Worm (Caenorhabditis elegans) whole organism, L4 larva: Measurements from ENCODE around the gene oef-1.

Experiments used
- D1046.2 ChIP-seq: fragments of 200-800 bp; sonication (Bioruptor generic); IDR thresholded peaks from 2 replicates; pipeline ENCODE4 v1.3.6; 2022; ENCODE audit warnings: missing genetic modification characterization, missing compliant biosample characterization
- F26F4.8 ChIP-seq: fragments of 200-800 bp; sonication (Bioruptor generic); conservative IDR thresholded peaks from 2 replicates; pipeline ENCODE4 v1.3.6; 2022; ENCODE audit warnings: missing genetic modification characterization, missing compliant biosample characterization
- F49E8.2 ChIP-seq: sonication (generic microtip); optimal IDR thresholded peaks from 2 replicates; lab custom pipeline; 2016; ENCODE audit warnings: missing compliant biosample characterization, mild to moderate bottlenecking, missing genetic modification characterization, borderline replicate concordance
- R02D3.7 ChIP-seq: fragments of 150-350 bp; sonication (generic microtip); optimal IDR thresholded peaks from 3 replicates; lab custom pipeline; 2014; ENCODE audit warnings: missing biosample characterization, missing genetic modification characterization
- Y48G9A.11 ChIP-seq: fragments of 200-800 bp; sonication (Bioruptor generic); IDR thresholded peaks from 2 replicates; pipeline ENCODE4 v1.3.6; 2022; ENCODE audit warnings: missing genetic modification reagents, missing genetic modification characterization, missing compliant biosample characterization
- ZK337.2 ChIP-seq: fragments of 200-800 bp; sonication (Bioruptor generic); IDR thresholded peaks from 2 replicates; pipeline ENCODE4 v1.3.6; 2022; ENCODE audit warnings: missing genetic modification reagents, missing genetic modification characterization, missing compliant biosample characterization
- ZK546.5 ChIP-seq, 2 experiments: sonication (generic microtip); optimal IDR thresholded peaks; 2 replicates each; lab custom pipeline; 2017; ENCODE audit warnings: missing biosample characterization in 2 of 2, missing genetic modification characterization in 2 of 2
- aha-1 ChIP-seq: fragments of 150-350 bp; peaks from one replicate; lab custom pipeline; 2014; ENCODE audit warnings: missing biosample characterization, missing genetic modification characterization
- aly-2 ChIP-seq: sonication (generic microtip); optimal IDR thresholded peaks from 2 replicates; lab custom pipeline; 2018; ENCODE audit warnings: missing biosample characterization, missing genetic modification characterization
- arid-1 ChIP-seq: fragments of 200-800 bp; sonication (Bioruptor generic); conservative IDR thresholded peaks from 2 replicates; pipeline ENCODE4 v1.3.6; 2022; ENCODE audit warnings: missing genetic modification reagents, missing genetic modification characterization, missing compliant biosample characterization
- ceh-44 ChIP-seq: fragments of 200-800 bp; sonication (Bioruptor generic); IDR thresholded peaks from 2 replicates; pipeline ENCODE4 v1.3.6; 2022; ENCODE audit warnings: missing genetic modification reagents, missing genetic modification characterization, missing compliant biosample characterization
- ces-1 ChIP-seq: fragments of 150-350 bp; sonication (generic microtip); optimal IDR thresholded peaks from 4 replicates; lab custom pipeline; 2014; ENCODE audit warnings: missing biosample characterization, missing genetic modification reagents, missing genetic modification characterization
- daf-16 ChIP-seq, 3 experiments: sonication (generic microtip); optimal IDR thresholded peaks; 2 replicates each; lab custom pipeline; 2016 to 2017; ENCODE audit warnings: missing genetic modification characterization in 3 of 3, missing genetic modification reagents in 3 of 3, mild to moderate bottlenecking in 2 of 3, missing compliant biosample characterization in 2 of 3, missing biosample characterization in 1 of 3, moderate library complexity in 1 of 3
- daf-19 ChIP-seq: fragments of 200-800 bp; sonication (Bioruptor generic); conservative IDR thresholded peaks from 2 replicates; pipeline ENCODE4 v1.3.6; 2022; ENCODE audit warnings: missing genetic modification characterization, missing compliant biosample characterization
- dmd-6 ChIP-seq: fragments of 200-800 bp; sonication (Bioruptor generic); IDR thresholded peaks from 2 replicates; pipeline ENCODE4 v1.3.6; 2022; ENCODE audit warnings: missing genetic modification reagents, missing genetic modification characterization, missing compliant biosample characterization
- dmd-8 ChIP-seq: fragments of 200-800 bp; sonication (Bioruptor generic); IDR thresholded peaks from 2 replicates; pipeline ENCODE4 v1.3.6; 2022; ENCODE audit warnings: missing genetic modification characterization, missing compliant biosample characterization
- dpl-1 ChIP-seq: fragments of 150-350 bp; optimal IDR thresholded peaks from 2 replicates; lab custom pipeline; 2014; ENCODE audit warnings: missing biosample characterization, missing genetic modification reagents, missing genetic modification characterization
- dve-1 ChIP-seq: sonication (generic microtip); optimal IDR thresholded peaks from 2 replicates; lab custom pipeline; 2017; ENCODE audit warnings: antibody characterized with exemption, mild to moderate bottlenecking, missing genetic modification characterization, missing compliant biosample characterization; ENCODE audit not compliant: insufficient read depth
- egl-27 ChIP-seq: sonication (generic microtip); optimal IDR thresholded peaks from 3 replicates; lab custom pipeline; 2017; ENCODE audit warnings: missing biosample characterization, missing genetic modification reagents, missing genetic modification characterization
- fkh-10 ChIP-seq: fragments of 150-350 bp; optimal IDR thresholded peaks from 2 replicates; lab custom pipeline; 2014; ENCODE audit warnings: missing biosample characterization, missing genetic modification reagents, missing genetic modification characterization
- fos-1 ChIP-seq: fragments of 150-350 bp; optimal IDR thresholded peaks from 2 replicates; lab custom pipeline; 2014; ENCODE audit warnings: missing biosample characterization, missing genetic modification characterization
- hif-1 ChIP-seq, 2 experiments: sonication (generic microtip); optimal IDR thresholded peaks; 2 replicates each; lab custom pipeline; 2016 to 2017; ENCODE audit warnings: missing compliant biosample characterization in 2 of 2, missing genetic modification characterization in 2 of 2, missing genetic modification reagents in 2 of 2, missing genotype in 2 of 2, mild to moderate bottlenecking in 1 of 2
- hlh-30 ChIP-seq: sonication (generic microtip); optimal IDR thresholded peaks from 2 replicates; lab custom pipeline; 2017; ENCODE audit warnings: antibody characterized with exemption, mild to moderate bottlenecking, missing genetic modification characterization, missing compliant biosample characterization; ENCODE audit not compliant: insufficient read depth
- lin-13 ChIP-seq: fragments of 150-350 bp; optimal IDR thresholded peaks from 2 replicates; lab custom pipeline; 2014; ENCODE audit warnings: missing biosample characterization, missing genetic modification reagents, missing genetic modification characterization
- lin-38 ChIP-seq: fragments of 200-800 bp; sonication (Bioruptor generic); IDR thresholded peaks from 2 replicates; pipeline ENCODE4 v1.3.6; 2022; ENCODE audit warnings: missing genetic modification reagents, missing genetic modification characterization, missing compliant biosample characterization
- lin-39 ChIP-seq: fragments of 150-350 bp; optimal IDR thresholded peaks from 2 replicates; lab custom pipeline; 2014; ENCODE audit warnings: missing biosample characterization, missing genetic modification reagents, missing genetic modification characterization
- lir-3 ChIP-seq: sonication (generic microtip); optimal IDR thresholded peaks from 2 replicates; lab custom pipeline; 2016; ENCODE audit warnings: mild to moderate bottlenecking, missing genetic modification characterization, missing compliant biosample characterization
- madf-5 ChIP-seq, 2 experiments: fragments of 200-800 bp; sonication (Bioruptor generic); IDR thresholded peaks; 2 replicates each; pipeline ENCODE4 v1.3.6; 2022; ENCODE audit warnings: missing compliant biosample characterization in 2 of 2, missing genetic modification characterization in 2 of 2
- mxl-3 ChIP-seq: fragments of 200-800 bp; sonication (Bioruptor generic); optimal IDR thresholded peaks from 2 replicates; lab custom pipeline; 2018; ENCODE audit warnings: mild to moderate bottlenecking, missing genetic modification characterization, missing compliant biosample characterization
- nhr-10 ChIP-seq: fragments of 150-350 bp; optimal IDR thresholded peaks from 2 replicates; lab custom pipeline; 2014; ENCODE audit warnings: missing biosample characterization, missing genetic modification characterization
- nhr-102 ChIP-seq: sonication (generic microtip); optimal IDR thresholded peaks from 2 replicates; lab custom pipeline; 2016; ENCODE audit warnings: mild to moderate bottlenecking, missing genetic modification characterization, moderate library complexity, missing compliant biosample characterization
- nhr-11 ChIP-seq: fragments of 150-350 bp; optimal IDR thresholded peaks from 2 replicates; lab custom pipeline; 2014; ENCODE audit warnings: missing biosample characterization, missing genetic modification characterization
- nhr-111 ChIP-seq: fragments of 200-800 bp; sonication (Bioruptor generic); optimal IDR thresholded peaks from 2 replicates; lab custom pipeline; 2018; ENCODE audit warnings: mild to moderate bottlenecking, missing genetic modification characterization, missing compliant biosample characterization
- nhr-25 ChIP-seq: sonication (generic microtip); optimal IDR thresholded peaks from 2 replicates; lab custom pipeline; 2017; ENCODE audit warnings: missing genetic modification characterization, mild to moderate bottlenecking, missing compliant biosample characterization, antibody characterized with exemption, moderate library complexity, borderline replicate concordance; ENCODE audit not compliant: insufficient read depth
- nhr-28 ChIP-seq: fragments of 150-350 bp; optimal IDR thresholded peaks from 2 replicates; lab custom pipeline; 2014; ENCODE audit warnings: missing biosample characterization, missing genetic modification characterization
- nhr-41 ChIP-seq: fragments of 200-800 bp; sonication (Bioruptor generic); IDR thresholded peaks from 2 replicates; pipeline ENCODE4 v1.3.6; 2022; ENCODE audit warnings: missing genetic modification reagents, missing genetic modification characterization, missing compliant biosample characterization
- nhr-77 ChIP-seq: fragments of 150-350 bp; optimal IDR thresholded peaks from 2 replicates; lab custom pipeline; 2014; ENCODE audit warnings: missing biosample characterization, missing genetic modification characterization
- rbr-2 ChIP-seq: sonication (generic microtip); optimal IDR thresholded peaks from 2 replicates; lab custom pipeline; 2016; ENCODE audit warnings: missing genotype, missing genetic modification characterization, missing compliant biosample characterization
- snpc-1.2 ChIP-seq: fragments of 200-800 bp; sonication (Bioruptor generic); IDR thresholded peaks from 2 replicates; pipeline ENCODE4 v1.3.6; 2022; ENCODE audit warnings: missing genetic modification reagents, missing genetic modification characterization, missing compliant biosample characterization
- snpc-4 ChIP-seq: fragments of 150-350 bp; optimal IDR thresholded peaks from 2 replicates; lab custom pipeline; 2014; ENCODE audit warnings: missing biosample characterization, missing genetic modification characterization
- tag-97 ChIP-seq: fragments of 200-800 bp; sonication (Bioruptor generic); IDR thresholded peaks from 2 replicates; pipeline ENCODE4 v1.3.6; 2022; ENCODE audit warnings: missing genetic modification characterization, missing compliant biosample characterization
- tra-1 ChIP-seq: fragments of 200-800 bp; sonication (Bioruptor generic); IDR thresholded peaks from 2 replicates; pipeline ENCODE4 v1.3.6; 2022; ENCODE audit warnings: missing genetic modification reagents, missing genetic modification characterization, missing compliant biosample characterization
- unc-130 ChIP-seq: sonication (generic microtip); optimal IDR thresholded peaks from 2 replicates; lab custom pipeline; 2016; ENCODE audit warnings: missing genetic modification reagents, missing genetic modification characterization, missing compliant biosample characterization
- vab-7 ChIP-seq: fragments of 200-800 bp; sonication (Bioruptor generic); IDR thresholded peaks from 2 replicates; pipeline ENCODE4 v1.3.6; 2022; ENCODE audit warnings: missing genetic modification reagents, missing genetic modification characterization, missing compliant biosample characterization
- zip-11 ChIP-seq: fragments of 200-800 bp; sonication (Bioruptor generic); IDR thresholded peaks from 2 replicates; pipeline ENCODE4 v1.3.6; 2022; ENCODE audit warnings: missing genetic modification characterization, missing compliant biosample characterization
- ztf-11 ChIP-seq: fragments of 150-350 bp; optimal IDR thresholded peaks from 2 replicates; lab custom pipeline; 2014; ENCODE audit warnings: missing biosample characterization, missing genetic modification characterization
- ztf-7 ChIP-seq: fragments of 150-350 bp; optimal IDR thresholded peaks from 2 replicates; lab custom pipeline; 2014; ENCODE audit warnings: missing biosample characterization, missing genetic modification characterization

Gene oef-1

DNA sequence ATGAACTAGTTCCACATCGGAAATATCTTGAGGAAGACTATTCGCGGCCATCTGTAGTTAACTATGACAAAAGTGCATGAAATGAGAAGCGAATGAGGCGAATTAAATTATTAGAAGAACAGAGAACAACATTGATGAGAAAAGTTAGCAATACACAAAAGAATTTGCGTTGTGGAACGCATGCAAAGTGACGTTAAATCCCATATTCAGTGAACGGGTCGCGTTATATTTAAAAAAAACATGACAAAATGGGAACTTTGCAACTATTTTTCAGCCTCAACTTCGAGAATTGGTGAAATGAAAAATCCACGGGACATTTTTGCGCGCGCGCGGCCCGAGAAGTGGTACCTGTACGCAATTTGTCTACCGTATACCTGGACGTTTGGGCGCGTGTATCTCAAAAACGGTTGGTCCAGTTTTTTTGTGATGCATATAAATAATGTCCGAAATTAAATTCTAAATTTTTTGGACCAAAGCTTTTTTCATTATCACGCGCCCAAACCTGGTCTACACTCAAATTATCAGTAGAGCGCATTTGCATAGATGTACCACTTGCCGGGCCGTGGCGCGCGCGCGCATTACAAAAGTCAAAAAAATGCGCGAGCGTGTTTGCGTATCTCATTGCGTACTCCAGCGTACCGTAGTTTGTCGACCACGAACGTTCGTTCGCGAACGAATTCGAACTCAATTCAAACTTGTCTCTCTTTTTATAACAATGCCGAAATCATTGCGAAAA, at the start of gene oef-1, which contains the start of gene cdd-2:
TSS of gene oef-1 (plus strand) at position 575 of the 736 bp plus-strand sequence.
TSS of gene cdd-2 (minus strand) at position 51 of the 736 bp plus-strand sequence.
- TF ChIP-seq lin-38 (GFP tag; lab: Robert Waterston, UW) (peak; percentile 99), snpc-1.2 (GFP tag; lab: Robert Waterston, UW) (peak; percentile 85), arid-1 (GFP tag; lab: Robert Waterston, UW) (0 out of 2 replicates have a peak, but pooled peaks have one; percentile 59), Y48G9A.11 (GFP tag; lab: Robert Waterston, UW) (peak; percentile 89), F49E8.2 (tag; lab: Kevin White, UChicago) (peak; percentile 92), unc-130 (GFP tag; lab: Kevin White, UChicago) (peak; percentile 70), tra-1 (GFP tag; lab: Robert Waterston, UW) (0 out of 2 replicates have a peak, but pooled peaks have one; percentile 30), vab-7 (peak; percentile 37; the same call in 1 of the 2 replicates), tag-97 (GFP tag; lab: Robert Waterston, UW) (no peak), dmd-6 (no peak)

- no peak for TF ChIP-seq madf-5 (GFP tag; IDR thresholded peaks at IDR 0.05; lab: Robert Waterston, UW)
- TF ChIP-seq ces-1, result no peak
- TF ChIP-seq unc-130 (GFP tag; lab: Kevin White, UChicago), result no peak
- TF ChIP-seq hif-1 (tag; optimal IDR thresholded peaks at IDR 0.05; lab: Kevin White, UChicago), result no peak
- peak; percentile 61; the same call in 1 of the 2 replicates for TF ChIP-seq F26F4.8
- TF ChIP-seq rbr-2 (tag; lab: Kevin White, UChicago), result no peak
- no peak for TF ChIP-seq fos-1 (tag; lab: Kevin White, UChicago)
- no peak for TF ChIP-seq D1046.2 (GFP tag; lab: Robert Waterston, UW)
- no peak for TF ChIP-seq nhr-102 (tag; lab: Kevin White, UChicago)
- no peak for TF ChIP-seq mxl-3 (GFP tag; lab: Kevin White, UChicago)
- no peak for TF ChIP-seq aly-2 (tag; lab: Kevin White, UChicago)
- no peak for TF ChIP-seq lin-13
- peak in 1 of 2 experiments; percentile 19 for TF ChIP-seq daf-16 (GFP tag; optimal IDR thresholded peaks at IDR 0.05; lab: Kevin White, UChicago)
- TF ChIP-seq daf-16 (tag; optimal IDR thresholded peaks at IDR 0.05; lab: Kevin White, UChicago), result no peak
- no peak for TF ChIP-seq fkh-10 (GFP tag; lab: Kevin White, UChicago)
- no peak for TF ChIP-seq nhr-77
- no peak for TF ChIP-seq egl-27 (tag; lab: Kevin White, UChicago)
- 0 out of 2 replicates have a peak, but pooled peaks have one; percentile 15 for TF ChIP-seq dmd-8 (GFP tag; lab: Robert Waterston, UW)
- no peak for TF ChIP-seq ZK546.5 (tag; optimal IDR thresholded peaks at IDR 0.05; lab: Kevin White, UChicago)
- no peak for TF ChIP-seq nhr-28 (tag; lab: Kevin White, UChicago)
- 0 out of 2 replicates have a peak, but pooled peaks have one; percentile 33 for TF ChIP-seq arid-1 (GFP tag; lab: Robert Waterston, UW)
- TF ChIP-seq nhr-25, result no peak
- no peak for TF ChIP-seq ceh-44
- TF ChIP-seq nhr-10 (tag; lab: Kevin White, UChicago), result no peak
- TF ChIP-seq nhr-11 (tag; lab: Kevin White, UChicago), result no peak
- TF ChIP-seq lir-3, result no peak
- TF ChIP-seq daf-19 (GFP tag; lab: Robert Waterston, UW), result 0 out of 2 replicates have a peak, but pooled peaks have one; percentile 18
- no peak for TF ChIP-seq R02D3.7
- no peak for TF ChIP-seq ZK337.2 (GFP tag; lab: Robert Waterston, UW)
- peak; percentile 55 for TF ChIP-seq aha-1 (tag; lab: Kevin White, UChicago)
- no peak for TF ChIP-seq hlh-30 (tag; lab: Kevin White, UChicago)
- TF ChIP-seq dpl-1 (GFP tag; lab: Kevin White, UChicago), result no peak
- TF ChIP-seq nhr-41 (GFP tag; lab: Robert Waterston, UW), result no peak
- TF ChIP-seq snpc-4 (tag; lab: Kevin White, UChicago), result peak; percentile 49
- TF ChIP-seq ztf-11, result no peak
- TF ChIP-seq nhr-111, result no peak
- no peak for TF ChIP-seq lin-39
- no peak for TF ChIP-seq zip-11 (GFP tag; lab: Robert Waterston, UW)
- TF ChIP-seq dve-1, result peak; percentile 14
- TF ChIP-seq ztf-7, result no peak
These were observed 48.9 kb upstream of the oef-1 start for ce11 chrIV:7499302-7499701.
